Worm (Caenorhabditis elegans): ENCODE results near the gene cdh-7.

The cdh-7 gene

ce11 chrII:14812231-14812630 lies 30.8 kb upstream of the cdh-7 start, which contains the start of gene osta-3:
osta-3 (plus strand) TSS chrII:14812531.
- TF ChIP-seq jun-1 (tag; optimal IDR thresholded peaks at IDR 0.05) (no peak), elt-1 (tag; optimal IDR thresholded peaks at IDR 0.05) (no peak), lin-39 (tag; optimal IDR thresholded peaks at IDR 0.05) (no peak), ceh-9 (tag; optimal IDR thresholded peaks at IDR 0.05) (no peak), sea-2 (GFP tag; optimal IDR thresholded peaks at IDR 0.05) (no peak), R02D3.7 (tag; optimal IDR thresholded peaks at IDR 0.05) (no peak), ama-1 (optimal IDR thresholded peaks at IDR 0.05) (no peak)

- TF ChIP-seq ztf-11 (tag; optimal IDR thresholded peaks at IDR 0.05), result no peak
- TF ChIP-seq pqm-1 (tag; optimal IDR thresholded peaks at IDR 0.05), result peak; percentile 40
- TF ChIP-seq pha-4 (tag; optimal IDR thresholded peaks at IDR 0.05), result peak; percentile 70
- peak; percentile 89 for TF ChIP-seq elt-2 (tag; optimal IDR thresholded peaks at IDR 0.05)
Observed at ce11 chrII:14812661-14813060, 30.4 kb upstream of the cdh-7 start.

- TF ChIP-seq elt-3 (tag; optimal IDR thresholded peaks at IDR 0.05) (no peak), nhr-25 (tag; optimal IDR thresholded peaks at IDR 0.05) (no peak)
Observed at ce11 chrII:14813106-14813505, 29.9 kb upstream of the cdh-7 start.

ce11 chrII:14814894-14815568 lies 28.0 kb upstream of the cdh-7 start, which contains the start of gene W01D2.1:
W01D2.1 (plus strand) TSS chrII:14815518.
- TF ChIP-seq hmg-11 (tag; optimal IDR thresholded peaks at IDR 0.05) (peak; percentile 40), lsy-12 (tag; optimal IDR thresholded peaks at IDR 0.05) (no peak), unc-39 (tag; optimal IDR thresholded peaks at IDR 0.05) (no peak), jun-1 (tag; optimal IDR thresholded peaks at IDR 0.05) (no peak), nhr-11 (tag; optimal IDR thresholded peaks at IDR 0.05) (no peak), skn-1 (tag; optimal IDR thresholded peaks at IDR 0.05) (peak; percentile 50), lin-15B (tag; optimal IDR thresholded peaks at IDR 0.05) (peak; percentile 83), elt-3 (tag; optimal IDR thresholded peaks at IDR 0.05) (no peak), ztf-4 (tag; optimal IDR thresholded peaks at IDR 0.05) (no peak), ceh-28 (tag; optimal IDR thresholded peaks at IDR 0.05) (no peak), ceh-82 (tag; optimal IDR thresholded peaks at IDR 0.05) (no peak), nhr-12 (tag; optimal IDR thresholded peaks at IDR 0.05) (no peak), nhr-77 (tag; optimal IDR thresholded peaks at IDR 0.05) (no peak), sea-2 (GFP tag; optimal IDR thresholded peaks at IDR 0.05) (no peak), eor-1 (tag; optimal IDR thresholded peaks at IDR 0.05) (no peak), nhr-237 (tag; optimal IDR thresholded peaks at IDR 0.05) (no peak), ceh-9 (tag; optimal IDR thresholded peaks at IDR 0.05) (no peak), snpc-4 (tag; optimal IDR thresholded peaks at IDR 0.05) (peak; percentile 43), ZK546.5 (tag; optimal IDR thresholded peaks at IDR 0.05) (no peak), nfya-1 (tag; optimal IDR thresholded peaks at IDR 0.05; ENCODE audit: insufficient read depth) (peak; percentile 83), egl-27 (tag; optimal IDR thresholded peaks at IDR 0.05) (no peak), ztf-11 (tag; optimal IDR thresholded peaks at IDR 0.05) (no peak), elt-1 (tag; optimal IDR thresholded peaks at IDR 0.05) (no peak), nhr-23 (tag; optimal IDR thresholded peaks at IDR 0.05) (peak; percentile 72), mdl-1 (tag; optimal IDR thresholded peaks at IDR 0.05) (no peak), mml-1 (tag; optimal IDR thresholded peaks at IDR 0.05) (no peak), lin-39 (tag; optimal IDR thresholded peaks at IDR 0.05) (peak; percentile 63), ceh-16 (tag; optimal IDR thresholded peaks at IDR 0.05) (no peak), nhr-76 (tag; optimal IDR thresholded peaks at IDR 0.05) (no peak), aly-2 (tag; optimal IDR thresholded peaks at IDR 0.05) (no peak), pha-4 (tag; optimal IDR thresholded peaks at IDR 0.05) (peak; percentile 80), egl-5 (tag; optimal IDR thresholded peaks at IDR 0.05) (peak; percentile 41), tbx-2 (tag; optimal IDR thresholded peaks at IDR 0.05) (no peak), fkh-10 (GFP tag; optimal IDR thresholded peaks at IDR 0.05) (no peak), R02D3.7 (tag; optimal IDR thresholded peaks at IDR 0.05) (peak; percentile 26), nhr-25 (tag; optimal IDR thresholded peaks at IDR 0.05) (peak; percentile 67), daf-12 (tag; optimal IDR thresholded peaks at IDR 0.05) (no peak), elt-2 (tag; optimal IDR thresholded peaks at IDR 0.05) (peak; percentile 2), unc-62 (GFP tag; optimal IDR thresholded peaks at IDR 0.05) (no peak), zag-1 (tag; optimal IDR thresholded peaks at IDR 0.05) (no peak), nhr-28 (tag; optimal IDR thresholded peaks at IDR 0.05) (no peak), pqm-1 (tag; optimal IDR thresholded peaks at IDR 0.05) (peak; percentile 42), nhr-67 (tag; optimal IDR thresholded peaks at IDR 0.05) (no peak), fos-1 (tag; optimal IDR thresholded peaks at IDR 0.05) (no peak), fkh-2 (tag; optimal IDR thresholded peaks at IDR 0.05) (no peak)

Measured in whole organism, L3 larva.